Worm (Caenorhabditis elegans) whole organism, early embryonic: Measurements from ENCODE around the gene dhs-11.

ENCODE experiments used
- B0310.2 ChIP-seq: sonication (generic microtip); optimal IDR thresholded peaks from 2 replicates; lab custom pipeline; 2016; ENCODE audit warnings: mild to moderate bottlenecking, missing genetic modification characterization, missing compliant biosample characterization
- F13C5.2 ChIP-seq: sonication (generic microtip); optimal IDR thresholded peaks from 2 replicates; lab custom pipeline; 2017; ENCODE audit warnings: mild to moderate bottlenecking, missing genetic modification characterization, inconsistent platforms, missing compliant biosample characterization
- aly-1 ChIP-seq: sonication (generic microtip); optimal IDR thresholded peaks from 2 replicates; lab custom pipeline; 2016; ENCODE audit warnings: missing genetic modification characterization, missing compliant biosample characterization
- ama-1 ChIP-seq: fragments of 150-350 bp; optimal IDR thresholded peaks from 2 replicates; lab custom pipeline; 2014
- ceh-13 ChIP-seq: fragments of 200-800 bp; sonication (Bioruptor generic); optimal IDR thresholded peaks from 2 replicates; lab custom pipeline; 2018; ENCODE audit warnings: mild to moderate bottlenecking, missing genetic modification characterization, missing compliant biosample characterization
- ceh-36 ChIP-seq: sonication (generic microtip); optimal IDR thresholded peaks from 2 replicates; lab custom pipeline; 2016; ENCODE audit warnings: missing genetic modification characterization, inconsistent platforms, missing compliant biosample characterization
- ets-7 ChIP-seq: sonication (generic microtip); optimal IDR thresholded peaks from 2 replicates; lab custom pipeline; 2016; ENCODE audit warnings: missing genotype, missing genetic modification characterization, missing compliant biosample characterization
- flt-1 ChIP-seq: fragments of 200-800 bp; sonication (Bioruptor generic); IDR thresholded peaks from 2 replicates; pipeline ENCODE4 v1.3.6; 2022; ENCODE audit warnings: missing genetic modification characterization, missing compliant biosample characterization
- hmbx-1 ChIP-seq: sonication (generic microtip); optimal IDR thresholded peaks from 2 replicates; lab custom pipeline; 2016; ENCODE audit warnings: mild to moderate bottlenecking, missing genetic modification characterization, missing compliant biosample characterization
- hmg-4 ChIP-seq: fragments of 200-800 bp; sonication (Bioruptor generic); optimal IDR thresholded peaks from 2 replicates; lab custom pipeline; 2018; ENCODE audit warnings: mild to moderate bottlenecking, missing genetic modification characterization, missing compliant biosample characterization
- hnd-1 ChIP-seq: sonication (generic microtip); optimal IDR thresholded peaks from 2 replicates; lab custom pipeline; 2016; ENCODE audit warnings: missing genetic modification characterization, missing compliant biosample characterization
- pes-1 ChIP-seq: fragments of 200-800 bp; sonication (Bioruptor generic); IDR thresholded peaks from 2 replicates; pipeline ENCODE4 v1.3.6; 2022; ENCODE audit warnings: missing genetic modification reagents, missing genetic modification characterization, missing compliant biosample characterization
- scrt-1 ChIP-seq: fragments of 200-800 bp; sonication (Bioruptor generic); IDR thresholded peaks from 2 replicates; pipeline ENCODE4 v1.3.6; 2022; ENCODE audit warnings: missing genetic modification characterization, missing compliant biosample characterization
- sea-1 ChIP-seq: fragments of 200-800 bp; sonication (Bioruptor generic); conservative IDR thresholded peaks from 2 replicates; pipeline ENCODE4 v1.3.6; 2022; ENCODE audit warnings: missing genetic modification characterization, missing compliant biosample characterization
- tbx-11 ChIP-seq: fragments of 200-800 bp; sonication (Bioruptor generic); IDR thresholded peaks from 2 replicates; pipeline ENCODE4 v1.3.6; 2022; ENCODE audit warnings: missing genetic modification characterization, missing compliant biosample characterization
- tbx-37 ChIP-seq: fragments of 200-800 bp; sonication (Bioruptor generic); conservative IDR thresholded peaks from 2 replicates; pipeline ENCODE4 v1.3.6; 2022; ENCODE audit warnings: missing genetic modification reagents, missing genetic modification characterization, missing compliant biosample characterization
- tra-4 ChIP-seq: sonication (generic microtip); optimal IDR thresholded peaks from 2 replicates; lab custom pipeline; 2017; ENCODE audit warnings: missing genetic modification characterization, missing compliant biosample characterization

Gene dhs-11

DNA sequence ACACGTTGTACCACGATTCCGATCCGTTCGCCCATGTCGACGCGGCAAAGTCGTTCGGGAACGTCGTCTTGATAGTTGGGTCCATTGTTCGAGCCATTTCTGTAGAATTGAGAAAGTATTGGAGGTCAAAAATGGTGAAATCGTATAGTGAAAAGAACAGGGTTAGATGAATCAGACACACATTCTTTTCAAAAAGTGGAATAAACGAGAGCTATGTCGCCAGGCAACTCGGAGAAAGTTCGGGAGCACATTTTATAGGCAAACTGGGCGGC lies 9.3 kb downstream of the dhs-11 start, which contains the start of gene Y39A1A.9:
Y39A1A.9 (minus strand) TSS at position 99 of the 272 bp plus-strand sequence.
- no peak for TF ChIP-seq ama-1 (lab: Kevin White, UChicago)
- TF ChIP-seq tbx-11 (GFP tag; lab: Robert Waterston, UW): no peak

DNA sequence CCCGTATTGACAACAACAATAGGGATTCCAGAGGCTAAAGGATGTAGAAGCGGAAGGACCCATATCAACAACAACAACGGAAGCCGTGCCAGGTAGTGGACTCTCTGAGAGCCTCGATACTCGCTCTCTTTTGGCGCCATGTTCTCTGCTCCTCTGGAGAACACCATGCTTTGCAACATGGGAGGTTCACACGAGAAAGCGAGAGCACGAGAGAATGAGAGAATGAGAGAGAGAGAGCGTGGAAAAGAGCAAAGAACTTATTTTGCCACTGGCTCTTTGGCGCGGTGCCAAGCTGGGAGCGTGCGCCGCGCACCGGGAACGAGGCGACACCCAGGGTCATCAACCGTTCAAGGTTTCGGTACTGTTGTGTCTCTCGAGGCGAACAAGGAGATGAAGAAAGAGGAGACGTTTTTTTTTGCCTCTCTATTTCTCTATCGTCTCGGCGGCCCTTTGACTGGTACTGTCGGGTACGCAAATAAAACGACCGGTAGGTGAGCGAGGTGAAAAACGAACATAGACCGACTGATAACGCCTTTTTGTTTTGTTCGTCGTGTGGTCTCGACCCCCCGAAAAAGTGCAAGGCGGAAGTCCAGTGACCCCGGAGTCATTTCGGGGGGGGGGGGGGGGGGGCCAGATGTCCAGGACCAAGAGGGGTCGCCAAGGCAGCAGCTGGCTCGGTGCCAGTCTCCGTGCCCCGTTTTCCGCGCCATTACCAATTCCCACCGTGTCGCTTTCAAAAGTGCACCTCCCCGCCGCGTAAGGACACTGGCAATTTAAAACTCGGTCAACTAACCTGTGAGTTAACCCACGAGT lies 9.9 kb downstream of the dhs-11 start, which contains the start of gene Y39A1A.10:
Y39A1A.10 (plus strand) TSS at position 139 of the 813 bp plus-strand sequence.
- TF ChIP-seq ceh-13 (GFP tag; lab: Kevin White, UChicago) (no peak), sea-1 (no peak), F13C5.2 (tag; lab: Kevin White, UChicago) (no peak), ceh-36 (tag; lab: Kevin White, UChicago) (no peak), B0310.2 (tag; lab: Kevin White, UChicago) (no peak), hmg-4 (GFP tag; lab: Kevin White, UChicago) (no peak), hmbx-1 (tag; lab: Kevin White, UChicago) (no peak), aly-1 (tag; lab: Kevin White, UChicago) (no peak), tbx-11 (GFP tag; lab: Robert Waterston, UW) (no peak), scrt-1 (GFP tag; lab: Robert Waterston, UW) (no peak), pes-1 (no peak), flt-1 (GFP tag; lab: Robert Waterston, UW) (no peak), tbx-37 (GFP tag; lab: Robert Waterston, UW) (no peak), tra-4 (no peak)

DNA sequence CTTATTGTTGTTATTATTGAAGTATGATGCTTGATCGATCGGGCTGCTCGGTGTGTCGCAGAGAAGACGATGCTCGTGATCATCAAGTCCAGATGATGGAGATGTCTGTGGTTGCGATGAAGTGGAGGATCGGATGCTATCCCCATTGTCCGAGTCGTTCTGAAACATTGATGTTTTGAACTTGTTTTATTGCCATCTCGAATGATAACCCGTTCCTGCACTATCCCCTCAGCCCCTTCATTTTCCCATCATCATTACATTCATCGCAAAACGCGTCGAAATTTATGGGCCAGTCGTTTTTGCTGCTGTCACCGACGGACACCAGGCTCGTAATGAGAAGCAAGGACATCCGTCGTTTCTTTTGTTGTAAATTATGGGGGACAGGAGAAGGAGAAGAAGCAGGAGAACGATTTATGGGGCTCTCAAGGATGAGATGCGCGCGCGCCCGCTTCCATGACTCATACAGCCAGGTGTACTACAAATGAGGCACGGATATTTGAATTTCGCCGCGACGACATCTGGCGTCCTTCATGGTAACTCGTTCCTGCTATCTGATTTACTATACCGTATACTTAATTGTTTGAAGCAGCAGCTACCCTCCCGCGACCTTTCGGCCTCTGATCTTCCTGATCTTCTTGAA lies 10.7 kb downstream of the dhs-11 start:
- TF ChIP-seq ets-7 (tag; lab: Kevin White, UChicago): no peak
- no peak for TF ChIP-seq hmbx-1 (tag; lab: Kevin White, UChicago)
- no peak for TF ChIP-seq ceh-36 (tag; lab: Kevin White, UChicago)
- TF ChIP-seq hnd-1: no peak
- no peak for TF ChIP-seq ceh-13 (GFP tag; lab: Kevin White, UChicago)
- TF ChIP-seq tra-4: no peak
- TF ChIP-seq flt-1 (GFP tag; lab: Robert Waterston, UW): no peak
- TF ChIP-seq pes-1: no peak
- TF ChIP-seq F13C5.2 (tag; lab: Kevin White, UChicago): no peak
- no peak for TF ChIP-seq sea-1
- TF ChIP-seq ama-1 (lab: Kevin White, UChicago): no peak

DNA sequence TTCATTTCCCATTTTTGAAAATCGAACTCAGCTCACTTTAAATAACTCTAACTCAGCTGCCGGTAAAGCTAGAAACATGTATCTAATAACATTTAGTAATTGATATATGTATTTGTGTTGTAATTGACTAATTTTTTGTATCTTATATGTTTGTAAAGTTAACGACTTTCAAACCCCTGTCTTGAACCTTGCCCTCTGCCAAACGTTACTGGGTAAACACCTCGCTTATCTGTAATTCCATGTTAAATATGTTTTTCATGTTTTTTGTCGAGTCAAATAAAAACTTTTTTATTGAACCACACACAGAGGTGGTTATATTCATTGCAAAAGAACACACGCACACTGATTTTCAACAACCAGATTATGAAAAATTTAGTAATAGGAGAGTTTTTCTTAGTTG lies 12.9 kb downstream of the dhs-11 start:
- TF ChIP-seq aly-1 (tag; lab: Kevin White, UChicago): no peak
- no peak for TF ChIP-seq scrt-1 (GFP tag; lab: Robert Waterston, UW)
- TF ChIP-seq tra-4: no peak
- TF ChIP-seq hnd-1: no peak
- TF ChIP-seq hmbx-1 (tag; lab: Kevin White, UChicago): no peak
- no peak for TF ChIP-seq ceh-36 (tag; lab: Kevin White, UChicago)
- TF ChIP-seq flt-1 (GFP tag; lab: Robert Waterston, UW): no peak
- no peak for TF ChIP-seq ets-7 (tag; lab: Kevin White, UChicago)
- no peak for TF ChIP-seq hmg-4 (GFP tag; lab: Kevin White, UChicago)
- TF ChIP-seq sea-1: no peak
- TF ChIP-seq ceh-13 (GFP tag; lab: Kevin White, UChicago): no peak
- no peak for TF ChIP-seq tbx-37 (GFP tag; lab: Robert Waterston, UW)
- TF ChIP-seq ama-1 (lab: Kevin White, UChicago): no peak
- TF ChIP-seq F13C5.2 (tag; lab: Kevin White, UChicago): no peak
- TF ChIP-seq pes-1: no peak
- TF ChIP-seq B0310.2 (tag; lab: Kevin White, UChicago): no peak
- TF ChIP-seq tbx-11 (GFP tag; lab: Robert Waterston, UW): no peak

DNA sequence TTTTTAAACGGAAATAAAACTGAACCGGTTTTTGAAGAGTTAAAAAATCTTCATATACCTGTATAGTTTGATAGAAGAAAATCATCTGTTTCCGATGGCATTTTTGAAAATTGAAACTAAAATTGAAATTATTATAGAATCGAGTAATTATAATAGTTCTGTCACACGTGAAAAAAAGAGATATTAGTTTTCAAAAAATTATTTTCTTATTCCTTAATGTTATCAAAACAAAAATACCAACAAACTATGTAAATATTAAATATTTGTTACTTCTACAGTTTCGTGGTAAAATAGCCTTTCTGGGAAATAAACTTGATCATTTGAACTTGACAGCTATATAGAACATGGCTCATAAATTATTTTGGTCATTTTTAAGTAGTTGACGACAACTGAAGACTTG lies 13.6 kb downstream of the dhs-11 start, which contains the start of gene swt-4:
swt-4 (minus strand) TSS at position 101 of the 400 bp plus-strand sequence.
- TF ChIP-seq B0310.2 (tag; lab: Kevin White, UChicago) (no peak), aly-1 (tag; lab: Kevin White, UChicago) (no peak), tbx-11 (GFP tag; lab: Robert Waterston, UW) (no peak), F13C5.2 (tag; lab: Kevin White, UChicago) (no peak), ets-7 (tag; lab: Kevin White, UChicago) (no peak), sea-1 (no peak), ceh-36 (tag; lab: Kevin White, UChicago) (no peak), hnd-1 (no peak), flt-1 (GFP tag; lab: Robert Waterston, UW) (no peak), pes-1 (no peak), tra-4 (no peak), scrt-1 (GFP tag; lab: Robert Waterston, UW) (no peak), ceh-13 (GFP tag; lab: Kevin White, UChicago) (no peak), tbx-37 (GFP tag; lab: Robert Waterston, UW) (no peak), hmg-4 (GFP tag; lab: Kevin White, UChicago) (no peak), ama-1 (lab: Kevin White, UChicago) (no peak), hmbx-1 (tag; lab: Kevin White, UChicago) (no peak)

DNA sequence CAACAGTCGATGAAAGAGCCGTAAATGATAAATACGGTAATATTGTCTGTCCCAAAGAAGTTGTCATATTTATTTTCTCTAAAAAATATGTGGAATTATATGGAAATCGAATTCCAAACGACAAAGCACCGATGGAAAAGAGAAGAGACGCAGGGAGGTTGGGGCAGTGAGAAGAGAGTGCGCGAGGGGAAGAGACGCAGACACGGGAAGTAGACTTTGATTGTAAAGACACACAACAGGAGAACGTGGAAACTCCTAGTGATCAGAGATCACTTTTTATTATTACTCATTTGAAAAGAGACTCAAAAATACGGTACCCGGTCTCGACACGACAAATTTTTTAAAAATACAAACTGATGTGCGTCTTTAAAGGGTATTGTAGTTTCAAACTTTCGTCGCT lies 14.3 kb downstream of the dhs-11 start:
- TF ChIP-seq flt-1 (GFP tag; lab: Robert Waterston, UW): no peak
- TF ChIP-seq hnd-1: no peak
- no peak for TF ChIP-seq tbx-37 (GFP tag; lab: Robert Waterston, UW)
- no peak for TF ChIP-seq ets-7 (tag; lab: Kevin White, UChicago)
- TF ChIP-seq scrt-1 (GFP tag; lab: Robert Waterston, UW): no peak
- TF ChIP-seq ceh-36 (tag; lab: Kevin White, UChicago): no peak
- no peak for TF ChIP-seq pes-1
- TF ChIP-seq ceh-13 (GFP tag; lab: Kevin White, UChicago): no peak
- TF ChIP-seq aly-1 (tag; lab: Kevin White, UChicago): no peak
- no peak for TF ChIP-seq hmbx-1 (tag; lab: Kevin White, UChicago)
- TF ChIP-seq sea-1: no peak
- no peak for TF ChIP-seq B0310.2 (tag; lab: Kevin White, UChicago)
- TF ChIP-seq tra-4: no peak
- no peak for TF ChIP-seq hmg-4 (GFP tag; lab: Kevin White, UChicago)
- no peak for TF ChIP-seq F13C5.2 (tag; lab: Kevin White, UChicago)
- no peak for TF ChIP-seq ama-1 (lab: Kevin White, UChicago)
- no peak for TF ChIP-seq tbx-11 (GFP tag; lab: Robert Waterston, UW)
